Worm (Caenorhabditis elegans) whole organism, mixed stage, embryonic: ENCODE results near the gene snb-2.

Source experiments
- lin-13 ChIP-seq: fragments of 150-350 bp; optimal IDR thresholded peaks from 2 replicates; lab custom pipeline; 2014; ENCODE audit warnings: missing biosample characterization, missing genetic modification characterization
- lsy-2 ChIP-seq: fragments of 150-350 bp; optimal IDR thresholded peaks from 2 replicates; lab custom pipeline; 2014; ENCODE audit warnings: missing biosample characterization, missing genetic modification characterization
- mab-5 ChIP-seq: fragments of 150-350 bp; optimal IDR thresholded peaks from 2 replicates; lab custom pipeline; 2014; ENCODE audit warnings: missing biosample characterization, missing genetic modification characterization
- nhr-237 ChIP-seq: fragments of 150-350 bp; optimal IDR thresholded peaks from 2 replicates; lab custom pipeline; 2014; ENCODE audit warnings: missing biosample characterization, missing genetic modification characterization
- snpc-4 ChIP-seq: fragments of 150-350 bp; optimal IDR thresholded peaks from 2 replicates; lab custom pipeline; 2014; ENCODE audit warnings: missing biosample characterization, missing genetic modification characterization
- unc-39 ChIP-seq: fragments of 150-350 bp; optimal IDR thresholded peaks from 2 replicates; lab custom pipeline; 2014; ENCODE audit warnings: missing biosample characterization, missing genetic modification characterization
- unc-62 ChIP-seq: fragments of 150-350 bp; optimal IDR thresholded peaks from 2 replicates; lab custom pipeline; 2014; ENCODE audit warnings: missing biosample characterization, missing genetic modification reagents, missing genetic modification characterization
- ztf-11 ChIP-seq: fragments of 150-350 bp; optimal IDR thresholded peaks from 2 replicates; lab custom pipeline; 2014; ENCODE audit warnings: missing biosample characterization, missing genetic modification characterization

- TF ChIP-seq lsy-2 (tag; lab: Kevin White, UChicago) = no peak
- TF ChIP-seq mab-5 (tag; lab: Kevin White, UChicago) = no peak
- TF ChIP-seq ztf-11 (tag; lab: Kevin White, UChicago) = no peak
- TF ChIP-seq nhr-237 (tag; lab: Kevin White, UChicago) = no peak
- no peak for TF ChIP-seq unc-39 (tag; lab: Kevin White, UChicago)
- TF ChIP-seq snpc-4 = no peak
- no peak for TF ChIP-seq unc-62 (GFP tag; lab: Kevin White, UChicago)
- TF ChIP-seq lin-13 (tag; lab: Kevin White, UChicago) = no peak
Observed at ce11 chrV:12307011-12307540, 38.6 kb downstream of the snb-2 start, which contains the start of gene srg-45.
